Worm (Caenorhabditis elegans): ENCODE data around the gene C38H2.2.

Gene C38H2.2

ce11 chrIII:10336109-10336508 is 45.5 kb upstream of the C38H2.2 start:
- TF ChIP-seq che-1 (tag; optimal IDR thresholded peaks at IDR 0.05) (no peak), pat-9 (tag; optimal IDR thresholded peaks at IDR 0.05) (no peak), dmd-4 (tag; optimal IDR thresholded peaks at IDR 0.05; ENCODE audit: borderline replicate concordance) (no peak), sox-4 (tag; optimal IDR thresholded peaks at IDR 0.05) (no peak), dve-1 (tag; optimal IDR thresholded peaks at IDR 0.05) (no peak), eyg-1 (tag; optimal IDR thresholded peaks at IDR 0.05) (no peak), pha-2 (tag; optimal IDR thresholded peaks at IDR 0.05) (no peak), fkh-6 (tag; optimal IDR thresholded peaks at IDR 0.05) (no peak), pros-1 (tag; optimal IDR thresholded peaks at IDR 0.05) (no peak), sox-2 (GFP tag; IDR thresholded peaks at IDR 0.05) (no peak), elt-4 (tag; optimal IDR thresholded peaks at IDR 0.05) (no peak), F13H6.1 (tag; optimal IDR thresholded peaks at IDR 0.05) (no peak), hlh-15 (tag; optimal IDR thresholded peaks at IDR 0.05) (no peak), C38D4.7 (GFP tag; optimal IDR thresholded peaks at IDR 0.05) (no peak), ceh-30 (tag; optimal IDR thresholded peaks at IDR 0.05) (no peak), hlh-6 (tag; optimal IDR thresholded peaks at IDR 0.05) (no peak), ref-2 (tag; optimal IDR thresholded peaks at IDR 0.05) (no peak), Y22D7AL.16 (tag; optimal IDR thresholded peaks at IDR 0.05) (no peak), ceh-31 (tag; optimal IDR thresholded peaks at IDR 0.05) (no peak)

DNA sequence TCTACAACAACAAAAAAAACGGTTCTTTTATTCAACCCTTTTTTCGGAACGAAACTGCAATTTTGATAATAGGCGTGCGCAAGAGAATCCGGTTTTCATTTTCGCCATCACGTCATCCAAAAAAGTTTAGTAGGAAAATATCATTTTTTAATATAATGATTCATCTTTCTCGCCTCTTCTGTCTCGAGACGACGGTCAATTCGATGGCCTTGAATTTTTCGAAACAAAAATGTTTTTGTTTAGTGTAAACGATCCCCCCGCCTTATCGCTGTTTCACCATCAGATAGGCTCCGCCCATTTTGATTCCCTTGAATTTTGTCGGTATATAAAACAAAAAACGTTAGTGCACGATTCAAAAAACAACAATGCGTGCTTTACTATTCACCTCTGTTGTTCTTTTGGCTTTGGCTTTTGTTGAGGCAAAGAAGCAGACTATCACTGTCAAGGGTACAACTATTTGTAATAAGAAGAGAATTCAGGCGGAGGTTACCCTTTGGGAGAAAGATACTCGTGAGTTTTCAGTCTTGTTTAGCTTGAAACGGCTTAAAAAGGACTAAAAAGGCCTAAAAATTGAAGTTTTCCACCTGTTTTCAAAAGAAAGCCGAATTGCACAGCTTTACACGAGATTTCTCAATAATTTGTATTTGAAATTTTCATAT is 43.9 kb upstream of the C38H2.2 start, which contains the start of gene ttr-15:
ttr-15 (plus strand) TSS at position 340 of the 659 bp plus-strand sequence.
- TF ChIP-seq K02D7.2 (tag; optimal IDR thresholded peaks at IDR 0.05) (no peak), tbx-7 (tag; optimal IDR thresholded peaks at IDR 0.05) (no peak), ceh-45 (GFP tag; IDR thresholded peaks at IDR 0.05) (no peak), ceh-19 (GFP tag; optimal IDR thresholded peaks at IDR 0.05) (no peak), ztf-16 (tag; optimal IDR thresholded peaks at IDR 0.05) (no peak), fkh-6 (tag; optimal IDR thresholded peaks at IDR 0.05) (no peak), zip-5 (tag; optimal IDR thresholded peaks at IDR 0.05) (no peak), ceh-9 (tag; optimal IDR thresholded peaks at IDR 0.05) (no peak), nhr-232 (tag; optimal IDR thresholded peaks at IDR 0.05) (no peak), tbx-2 (tag; optimal IDR thresholded peaks at IDR 0.05) (no peak), F13H6.1 (tag; optimal IDR thresholded peaks at IDR 0.05) (no peak), sox-2 (GFP tag; IDR thresholded peaks at IDR 0.05) (no peak), ceh-2 (tag; optimal IDR thresholded peaks at IDR 0.05) (no peak), gmeb-2 (tag; optimal IDR thresholded peaks at IDR 0.05) (no peak), ahr-1 (tag; optimal IDR thresholded peaks at IDR 0.05) (no peak)

DNA sequence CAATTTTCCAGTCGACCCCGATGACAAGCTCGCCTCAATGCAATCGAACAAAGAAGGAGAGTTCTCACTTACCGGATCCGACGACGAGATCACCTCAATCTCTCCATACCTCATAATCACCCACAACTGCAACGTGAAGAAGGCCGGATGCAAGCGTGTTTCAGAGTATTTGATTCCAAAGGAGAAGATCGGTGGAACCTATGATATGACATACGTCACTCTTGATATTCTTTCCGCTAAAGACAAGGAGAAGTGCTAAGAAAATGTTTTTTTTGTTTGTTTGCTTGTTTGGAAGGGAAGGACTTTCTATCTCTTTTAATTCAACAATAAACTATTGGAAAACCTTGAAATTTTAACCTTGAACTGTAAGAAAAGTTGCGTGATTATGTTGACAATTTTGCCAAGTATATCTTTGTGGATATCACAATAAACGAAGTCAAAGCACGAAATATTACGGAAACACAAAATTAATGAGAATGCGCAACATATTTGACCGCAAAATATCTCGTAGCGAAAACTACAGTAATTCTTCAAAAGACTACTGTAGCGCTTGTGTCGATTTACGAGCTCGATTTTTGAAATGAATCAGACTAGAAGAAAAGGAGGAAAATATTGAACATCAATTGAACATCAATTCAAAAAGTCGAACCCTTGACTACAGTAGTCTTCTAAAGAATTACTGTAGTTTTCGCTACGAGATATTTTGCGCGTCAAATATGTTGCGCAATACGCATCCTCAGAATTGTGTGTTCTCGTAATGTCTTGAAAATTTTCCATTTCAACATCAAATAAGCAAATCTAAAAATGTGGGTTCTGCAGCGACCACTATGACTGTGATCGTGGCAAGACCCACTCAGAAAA is 42.4 kb upstream of the C38H2.2 start:
- TF ChIP-seq sox-2 (GFP tag; IDR thresholded peaks at IDR 0.05) = no peak
- TF ChIP-seq ceh-31 (tag; optimal IDR thresholded peaks at IDR 0.05) = no peak
- no peak for TF ChIP-seq K02D7.2 (tag; optimal IDR thresholded peaks at IDR 0.05)
- TF ChIP-seq unc-3 (GFP tag; conservative IDR thresholded peaks at IDR 0.05) = no peak
- no peak for TF ChIP-seq unc-3 (tag; optimal IDR thresholded peaks at IDR 0.05)
- TF ChIP-seq hlh-6 (tag; optimal IDR thresholded peaks at IDR 0.05) = no peak
- no peak for TF ChIP-seq npax-4 (tag; optimal IDR thresholded peaks at IDR 0.05)
- TF ChIP-seq Y22D7AL.16 (tag; optimal IDR thresholded peaks at IDR 0.05) = no peak
- no peak for TF ChIP-seq ceh-48 (tag; optimal IDR thresholded peaks at IDR 0.05)
- no peak for TF ChIP-seq ama-1 (optimal IDR thresholded peaks at IDR 0.05)
- no peak for TF ChIP-seq ceh-22 (tag; optimal IDR thresholded peaks at IDR 0.05)
- no peak for TF ChIP-seq ztf-16 (tag; optimal IDR thresholded peaks at IDR 0.05)
- no peak for TF ChIP-seq lim-6 (tag; optimal IDR thresholded peaks at IDR 0.05)
- no peak for TF ChIP-seq ets-4 (tag; optimal IDR thresholded peaks at IDR 0.05)
